Worm (Caenorhabditis elegans): ENCODE measurements around the gene pkc-3.
A peak's percentile ranks its signal among the peaks of the same experiment; 100 is the strongest.

Gene pkc-3

DNA sequence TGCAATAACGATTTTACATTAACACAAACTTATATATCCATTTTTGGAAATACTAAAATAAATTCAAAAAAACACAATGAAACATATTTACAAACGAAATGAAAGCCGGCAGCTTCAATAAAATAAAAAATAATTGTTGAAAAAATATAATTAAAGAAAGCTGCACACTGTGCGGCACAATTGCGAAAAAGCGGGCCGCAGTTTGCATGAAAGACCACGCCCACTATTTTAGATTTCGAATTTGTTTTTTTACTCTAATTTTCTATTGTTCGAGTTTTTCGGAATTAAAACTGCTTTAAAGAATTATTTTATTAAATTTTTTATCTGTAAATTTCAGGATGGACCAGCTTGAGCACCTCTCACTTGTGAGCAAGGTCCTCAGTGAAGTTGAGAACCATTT lies 19.4 kb downstream of the pkc-3 start, which contains the start of gene mog-5:
mog-5 (plus strand) TSS at position 338 of the 400 bp plus-strand sequence.
- TF ChIP-seq ahr-1 (tag; optimal IDR thresholded peaks at IDR 0.05) = no peak
- TF ChIP-seq ztf-16 (tag; optimal IDR thresholded peaks at IDR 0.05) = peak; percentile 30
- no peak; the same call in 1 of the 2 replicates for TF ChIP-seq sox-2 (GFP tag; IDR thresholded peaks at IDR 0.05)
- TF ChIP-seq F13H6.1 (tag; optimal IDR thresholded peaks at IDR 0.05) = peak; percentile 31
- TF ChIP-seq hlh-8 (tag; optimal IDR thresholded peaks at IDR 0.05) = peak; percentile 27
- peak; percentile 65 for TF ChIP-seq unc-42 (tag; optimal IDR thresholded peaks at IDR 0.05)
- peak; percentile 26 for TF ChIP-seq unc-86 (tag; optimal IDR thresholded peaks at IDR 0.05)
- peak; percentile 14 for TF ChIP-seq fax-1 (tag; optimal IDR thresholded peaks at IDR 0.05)
- TF ChIP-seq ceh-6 (GFP tag; optimal IDR thresholded peaks at IDR 0.05) = no peak
- peak; percentile 32 for TF ChIP-seq pha-2 (tag; optimal IDR thresholded peaks at IDR 0.05)
- TF ChIP-seq ceh-9 (tag; optimal IDR thresholded peaks at IDR 0.05) = no peak
- TF ChIP-seq lim-6 (tag; optimal IDR thresholded peaks at IDR 0.05) = no peak
- no peak for TF ChIP-seq pha-4 (tag; optimal IDR thresholded peaks at IDR 0.05)
- TF ChIP-seq Y22D7AL.16 (tag; optimal IDR thresholded peaks at IDR 0.05) = no peak
- TF ChIP-seq lin-11 (tag; optimal IDR thresholded peaks at IDR 0.05) = peak; percentile 36
- no peak for TF ChIP-seq pros-1 (tag; optimal IDR thresholded peaks at IDR 0.05)
- TF ChIP-seq ceh-22 (tag; optimal IDR thresholded peaks at IDR 0.05) = no peak
- no peak for TF ChIP-seq ceh-48 (tag; optimal IDR thresholded peaks at IDR 0.05)
- TF ChIP-seq ama-1 (optimal IDR thresholded peaks at IDR 0.05) = no peak
- no peak for TF ChIP-seq ceh-19 (GFP tag; optimal IDR thresholded peaks at IDR 0.05)
- TF ChIP-seq gmeb-2 (tag; optimal IDR thresholded peaks at IDR 0.05) = no peak
- TF ChIP-seq elt-2 (tag; optimal IDR thresholded peaks at IDR 0.05) = no peak
- no peak for TF ChIP-seq ceh-45 (GFP tag; IDR thresholded peaks at IDR 0.05)
- TF ChIP-seq tbx-2 (tag; optimal IDR thresholded peaks at IDR 0.05) = peak; percentile 50
- TF ChIP-seq K09A11.1 (tag; optimal IDR thresholded peaks at IDR 0.05; ENCODE audit: insufficient read depth) = peak; percentile 82
- no peak for TF ChIP-seq elt-4 (tag; optimal IDR thresholded peaks at IDR 0.05)
- TF ChIP-seq eyg-1 (tag; optimal IDR thresholded peaks at IDR 0.05) = no peak
- no peak for TF ChIP-seq unc-3 (GFP tag; conservative IDR thresholded peaks at IDR 0.05)
- TF ChIP-seq unc-3 (tag; optimal IDR thresholded peaks at IDR 0.05) = no peak
- peak; percentile 32 for TF ChIP-seq nfya-1 (tag; optimal IDR thresholded peaks at IDR 0.05)
- no peak for TF ChIP-seq rnt-1 (tag; optimal IDR thresholded peaks at IDR 0.05)
- peak; percentile 21 for TF ChIP-seq che-1 (tag; optimal IDR thresholded peaks at IDR 0.05)
- peak; percentile 55 for TF ChIP-seq sox-4 (tag; optimal IDR thresholded peaks at IDR 0.05)
- peak; percentile 11 for TF ChIP-seq ceh-31 (tag; optimal IDR thresholded peaks at IDR 0.05)
- no peak for TF ChIP-seq hlh-15 (tag; optimal IDR thresholded peaks at IDR 0.05)
- no peak for TF ChIP-seq syd-9 (tag; optimal IDR thresholded peaks at IDR 0.05)
- no peak for TF ChIP-seq K02D7.2 (tag; optimal IDR thresholded peaks at IDR 0.05)
- no peak for TF ChIP-seq ceh-34 (tag; optimal IDR thresholded peaks at IDR 0.05)
- no peak for TF ChIP-seq pag-3 (tag; optimal IDR thresholded peaks at IDR 0.05; ENCODE audit: borderline replicate concordance)
- no peak for TF ChIP-seq madf-2 (tag; optimal IDR thresholded peaks at IDR 0.05)
- peak; percentile 69 for TF ChIP-seq ttx-3 (tag; optimal IDR thresholded peaks at IDR 0.05)
- peak; percentile 5 for TF ChIP-seq ceh-2 (tag; optimal IDR thresholded peaks at IDR 0.05)
- TF ChIP-seq nhr-232 (tag; optimal IDR thresholded peaks at IDR 0.05) = peak; percentile 50
- TF ChIP-seq pax-1 (tag; optimal IDR thresholded peaks at IDR 0.05) = no peak
- peak; percentile 30 for TF ChIP-seq pat-9 (tag; optimal IDR thresholded peaks at IDR 0.05)
- TF ChIP-seq dve-1 (tag; optimal IDR thresholded peaks at IDR 0.05) = no peak
- no peak for TF ChIP-seq ets-4 (tag; optimal IDR thresholded peaks at IDR 0.05)
- TF ChIP-seq ceh-24 (tag; optimal IDR thresholded peaks at IDR 0.05) = no peak
- no peak for TF ChIP-seq ceh-30 (tag; optimal IDR thresholded peaks at IDR 0.05)
- no peak for TF ChIP-seq dmd-4 (tag; optimal IDR thresholded peaks at IDR 0.05; ENCODE audit: borderline replicate concordance)
- peak; percentile 38 for TF ChIP-seq C38D4.7 (GFP tag; optimal IDR thresholded peaks at IDR 0.05)
- TF ChIP-seq C08G9.2 (tag; optimal IDR thresholded peaks at IDR 0.05) = no peak
- TF ChIP-seq fkh-10 (GFP tag; optimal IDR thresholded peaks at IDR 0.05) = no peak
- TF ChIP-seq unc-55 (GFP tag; optimal IDR thresholded peaks at IDR 0.05) = no peak

Data from whole organism, late embryonic.